Fruit fly (Drosophila melanogaster) whole organism, wandering third instar larva: Measurements from ENCODE around the gene CG34280.

Source experiments
- Mio ChIP-seq: sonication (Bioruptor generic); optimal IDR thresholded peaks from 2 replicates; lab custom pipeline; 2016; ENCODE audit warnings: missing biosample characterization, missing genetic modification characterization
- Myc ChIP-seq: fragments of >200 bp; optimal IDR thresholded peaks from 2 replicates; lab custom pipeline; 2017
- OdsH ChIP-seq: fragments of 200-800 bp; sonication (Bioruptor generic); optimal IDR thresholded peaks from 2 replicates; lab custom pipeline; 2016; ENCODE audit warnings: missing biosample characterization, mild to moderate bottlenecking, missing genetic modification characterization
- tai ChIP-seq: sonication (Bioruptor generic); optimal IDR thresholded peaks from 2 replicates; lab custom pipeline; 2016; ENCODE audit warnings: missing biosample characterization, missing genetic modification characterization

DNA sequence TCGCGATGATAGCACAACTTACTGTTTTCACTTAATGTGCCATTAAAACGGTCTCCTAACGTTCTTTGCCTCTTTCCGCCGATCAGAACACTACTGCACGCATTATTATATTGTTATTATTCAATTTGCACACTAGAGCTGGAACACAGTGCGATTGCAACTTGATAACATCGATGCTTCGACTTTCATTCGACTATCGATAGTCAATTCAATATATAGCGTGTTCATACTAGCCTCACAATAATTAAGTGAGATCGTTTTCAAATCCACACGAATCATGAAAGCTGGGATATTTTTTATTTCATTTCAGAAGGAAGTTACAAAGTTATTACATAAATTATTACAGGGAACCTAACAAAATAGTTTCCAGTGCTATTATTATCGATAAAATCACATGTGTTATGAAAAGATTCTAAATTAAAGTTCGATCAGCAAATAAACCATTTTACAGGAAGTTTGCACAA lies 2.2 kb downstream of the CG34280 start:
- TF ChIP-seq tai (GFP tag; lab: Kevin White, UChicago): peak; percentile 77
- TF ChIP-seq Myc (lab: Kevin White, UChicago): no peak
- TF ChIP-seq Mio (GFP tag; lab: Kevin White, UChicago): no peak
- TF ChIP-seq OdsH (GFP tag; lab: Kevin White, UChicago): no peak
